Fruit fly (Drosophila melanogaster) Kc167 (cell line): ENCODE results near the gene Cyp313b1.

Source experiments
- Myc ChIP-seq: fragments of >200 bp; optimal IDR thresholded peaks from 2 replicates; lab custom pipeline; 2017; ENCODE audit warnings: missing external identifiers
- Sin3A ChIP-seq: fragments of >200 bp; optimal IDR thresholded peaks from 2 replicates; lab custom pipeline; 2018; ENCODE audit warnings: missing external identifiers
- h ChIP-seq: fragments of >200 bp; optimal IDR thresholded peaks from 3 replicates; lab custom pipeline; 2018; ENCODE audit warnings: missing external identifiers
- insv ChIP-seq: fragments of >200 bp; optimal IDR thresholded peaks from 3 replicates; lab custom pipeline; 2018; ENCODE audit warnings: missing external identifiers
- psq ChIP-seq: fragments of >200 bp; optimal IDR thresholded peaks from 2 replicates; lab custom pipeline; 2017; ENCODE audit warnings: missing external identifiers
- ttk ChIP-seq: sonication (Bioruptor generic); optimal IDR thresholded peaks from 2 replicates; lab custom pipeline; 2017; ENCODE audit warnings: missing external identifiers

dm6 chr3R:8658688-8659087, 13.2 kb upstream of the Cyp313b1 start:
- TF ChIP-seq psq (lab: Kevin White, UChicago) = no peak
- TF ChIP-seq ttk (lab: Kevin White, UChicago) = no peak
- no peak for TF ChIP-seq Sin3A (lab: Kevin White, UChicago)
- no peak for TF ChIP-seq Myc (lab: Kevin White, UChicago)
- no peak for TF ChIP-seq insv
- no peak for TF ChIP-seq h (lab: Kevin White, UChicago)
